Worm (Caenorhabditis elegans) whole organism, late embryonic: ENCODE measurements around the gene R09E10.5.

Source experiments
- C08G9.2 ChIP-seq: sonication (generic microtip); optimal IDR thresholded peaks from 2 replicates; lab custom pipeline; 2016; ENCODE audit warnings: mild to moderate bottlenecking, missing genetic modification characterization, moderate library complexity, missing compliant biosample characterization
- C38D4.7 ChIP-seq: fragments of 200-800 bp; sonication (Bioruptor generic); optimal IDR thresholded peaks from 2 replicates; lab custom pipeline; 2018; ENCODE audit warnings: mild to moderate bottlenecking, missing genetic modification characterization, moderate library complexity, missing compliant biosample characterization
- F13H6.1 ChIP-seq: sonication (generic microtip); optimal IDR thresholded peaks from 2 replicates; lab custom pipeline; 2016; ENCODE audit warnings: missing genetic modification characterization, missing compliant biosample characterization
- Y22D7AL.16 ChIP-seq: sonication (generic microtip); optimal IDR thresholded peaks from 2 replicates; lab custom pipeline; 2016; ENCODE audit warnings: missing genetic modification characterization, missing compliant biosample characterization
- ahr-1 ChIP-seq: sonication (generic microtip); optimal IDR thresholded peaks from 2 replicates; lab custom pipeline; 2016; ENCODE audit warnings: missing genetic modification characterization, missing compliant biosample characterization
- ama-1 ChIP-seq: fragments of 150-350 bp; optimal IDR thresholded peaks from 2 replicates; lab custom pipeline; 2014
- ceh-14 ChIP-seq: sonication (generic microtip); optimal IDR thresholded peaks from 2 replicates; lab custom pipeline; 2016; ENCODE audit warnings: missing genotype, missing genetic modification characterization, missing compliant biosample characterization
- ceh-18 ChIP-seq: sonication (generic microtip); optimal IDR thresholded peaks from 2 replicates; lab custom pipeline; 2016; ENCODE audit warnings: missing genetic modification characterization, missing compliant biosample characterization
- ceh-19 ChIP-seq: fragments of 200-800 bp; sonication (Bioruptor generic); optimal IDR thresholded peaks from 2 replicates; lab custom pipeline; 2018; ENCODE audit warnings: mild to moderate bottlenecking, missing genetic modification characterization, missing compliant biosample characterization
- ceh-2 ChIP-seq: sonication (generic microtip); optimal IDR thresholded peaks from 2 replicates; lab custom pipeline; 2016; ENCODE audit warnings: missing genotype, missing genetic modification characterization, missing compliant biosample characterization
- ceh-22 ChIP-seq: sonication (generic microtip); optimal IDR thresholded peaks from 2 replicates; lab custom pipeline; 2017; ENCODE audit warnings: missing biosample characterization, missing genetic modification characterization
- ceh-24 ChIP-seq: sonication (generic microtip); optimal IDR thresholded peaks from 2 replicates; lab custom pipeline; 2016; ENCODE audit warnings: mild to moderate bottlenecking, missing genetic modification characterization, missing compliant biosample characterization
- ceh-31 ChIP-seq: sonication (generic microtip); optimal IDR thresholded peaks from 2 replicates; lab custom pipeline; 2016; ENCODE audit warnings: missing genetic modification characterization, missing compliant biosample characterization
- ceh-45 ChIP-seq: fragments of 200-800 bp; sonication (Bioruptor generic); IDR thresholded peaks from 2 replicates; pipeline ENCODE4 v1.3.6; 2022; ENCODE audit warnings: missing genetic modification reagents, missing genetic modification characterization, missing compliant biosample characterization
- ceh-6 ChIP-seq: fragments of 200-800 bp; sonication (Bioruptor generic); optimal IDR thresholded peaks from 2 replicates; lab custom pipeline; 2018; ENCODE audit warnings: mild to moderate bottlenecking, missing genetic modification characterization, missing compliant biosample characterization
- ceh-9 ChIP-seq: sonication (generic microtip); optimal IDR thresholded peaks from 2 replicates; lab custom pipeline; 2016; ENCODE audit warnings: mild to moderate bottlenecking, missing genetic modification characterization, inconsistent platforms, missing compliant biosample characterization
- che-1 ChIP-seq: sonication (generic microtip); optimal IDR thresholded peaks from 2 replicates; lab custom pipeline; 2016; ENCODE audit warnings: mild to moderate bottlenecking, missing genetic modification characterization, missing compliant biosample characterization
- dmd-4 ChIP-seq: sonication (generic microtip); optimal IDR thresholded peaks from 2 replicates; lab custom pipeline; 2016; ENCODE audit warnings: borderline replicate concordance, missing genetic modification characterization, missing compliant biosample characterization
- dve-1 ChIP-seq: sonication (generic microtip); optimal IDR thresholded peaks from 2 replicates; lab custom pipeline; 2017; ENCODE audit warnings: antibody characterized with exemption, mild to moderate bottlenecking, missing genetic modification characterization, missing compliant biosample characterization
- elt-2 ChIP-seq: sonication (generic microtip); optimal IDR thresholded peaks from 2 replicates; lab custom pipeline; 2016; ENCODE audit warnings: missing genetic modification reagents, missing genetic modification characterization, missing compliant biosample characterization
- ets-4 ChIP-seq: sonication (generic microtip); optimal IDR thresholded peaks from 2 replicates; lab custom pipeline; 2016; ENCODE audit warnings: missing genetic modification characterization, missing compliant biosample characterization
- fax-1 ChIP-seq: sonication (generic microtip); optimal IDR thresholded peaks from 2 replicates; lab custom pipeline; 2016; ENCODE audit warnings: missing genotype, missing genetic modification characterization, missing compliant biosample characterization
- fkh-10 ChIP-seq: fragments of 150-350 bp; optimal IDR thresholded peaks from 2 replicates; lab custom pipeline; 2014; ENCODE audit warnings: missing biosample characterization, missing genetic modification reagents, missing genetic modification characterization
- fkh-6 ChIP-seq: sonication (generic microtip); optimal IDR thresholded peaks from 2 replicates; lab custom pipeline; 2016; ENCODE audit warnings: missing genetic modification characterization, missing compliant biosample characterization
- hlh-13 ChIP-seq: fragments of 200-800 bp; sonication (Bioruptor generic); optimal IDR thresholded peaks from 2 replicates; lab custom pipeline; 2018; ENCODE audit warnings: mild to moderate bottlenecking, missing genetic modification characterization, missing compliant biosample characterization
- hlh-15 ChIP-seq: sonication (generic microtip); optimal IDR thresholded peaks from 2 replicates; lab custom pipeline; 2016; ENCODE audit warnings: missing genetic modification characterization, missing compliant biosample characterization
- hlh-6 ChIP-seq: sonication (generic microtip); optimal IDR thresholded peaks from 2 replicates; lab custom pipeline; 2016; ENCODE audit warnings: missing genotype, missing genetic modification characterization, missing compliant biosample characterization
- hlh-8 ChIP-seq: sonication (generic microtip); optimal IDR thresholded peaks from 2 replicates; lab custom pipeline; 2016; ENCODE audit warnings: missing genotype, missing genetic modification characterization, missing compliant biosample characterization
- lim-6 ChIP-seq: sonication (generic microtip); optimal IDR thresholded peaks from 2 replicates; lab custom pipeline; 2016; ENCODE audit warnings: missing genetic modification characterization, missing compliant biosample characterization
- lin-11 ChIP-seq: fragments of 200-800 bp; sonication (Bioruptor generic); optimal IDR thresholded peaks from 2 replicates; lab custom pipeline; 2018; ENCODE audit warnings: mild to moderate bottlenecking, missing genetic modification characterization, missing compliant biosample characterization
- madf-2 ChIP-seq: sonication (generic microtip); optimal IDR thresholded peaks from 2 replicates; lab custom pipeline; 2017; ENCODE audit warnings: missing genetic modification characterization, missing compliant biosample characterization
- mec-3 ChIP-seq: sonication (generic microtip); optimal IDR thresholded peaks from 2 replicates; lab custom pipeline; 2016; ENCODE audit warnings: borderline replicate concordance, missing genetic modification characterization, missing compliant biosample characterization
- nfya-1 ChIP-seq: sonication (generic microtip); optimal IDR thresholded peaks from 2 replicates; lab custom pipeline; 2017; ENCODE audit warnings: missing genetic modification characterization, mild to moderate bottlenecking, missing compliant biosample characterization, antibody characterized with exemption, moderate library complexity
- nhr-232 ChIP-seq: sonication (generic microtip); optimal IDR thresholded peaks from 2 replicates; lab custom pipeline; 2016; ENCODE audit warnings: missing genetic modification characterization, missing compliant biosample characterization
- npax-4 ChIP-seq: sonication (generic microtip); optimal IDR thresholded peaks from 2 replicates; lab custom pipeline; 2016; ENCODE audit warnings: missing genetic modification characterization, missing compliant biosample characterization
- pag-3 ChIP-seq: sonication (generic microtip); optimal IDR thresholded peaks from 2 replicates; lab custom pipeline; 2016; ENCODE audit warnings: missing compliant biosample characterization, missing genetic modification characterization, borderline replicate concordance
- pha-4 ChIP-seq: fragments of 150-350 bp; optimal IDR thresholded peaks from 2 replicates; lab custom pipeline; 2018; ENCODE audit warnings: missing biosample characterization, missing genetic modification reagents, missing genetic modification characterization
- pqm-1 ChIP-seq: sonication (generic microtip); optimal IDR thresholded peaks from 2 replicates; lab custom pipeline; 2016; ENCODE audit warnings: missing genetic modification characterization, missing compliant biosample characterization
- pros-1 ChIP-seq: fragments of 150-350 bp; optimal IDR thresholded peaks from 2 replicates; lab custom pipeline; 2014; ENCODE audit warnings: missing biosample characterization, missing genetic modification reagents, missing genetic modification characterization
- ref-2 ChIP-seq: sonication (generic microtip); optimal IDR thresholded peaks from 2 replicates; lab custom pipeline; 2016; ENCODE audit warnings: missing genetic modification characterization, missing compliant biosample characterization
- rnt-1 ChIP-seq: sonication (generic microtip); optimal IDR thresholded peaks from 2 replicates; lab custom pipeline; 2016; ENCODE audit warnings: missing genetic modification characterization, missing compliant biosample characterization
- sox-2 ChIP-seq: fragments of 200-800 bp; sonication (Bioruptor generic); IDR thresholded peaks from 2 replicates; pipeline ENCODE4 v1.3.6; 2022; ENCODE audit warnings: missing genetic modification reagents, missing genetic modification characterization, missing compliant biosample characterization
- sox-4 ChIP-seq: sonication (generic microtip); optimal IDR thresholded peaks from 2 replicates; lab custom pipeline; 2017; ENCODE audit warnings: mild to moderate bottlenecking, missing genetic modification characterization, inconsistent platforms, missing compliant biosample characterization
- syd-9 ChIP-seq: sonication (generic microtip); optimal IDR thresholded peaks from 2 replicates; lab custom pipeline; 2016; ENCODE audit warnings: mild to moderate bottlenecking, missing genetic modification characterization, moderate library complexity, missing compliant biosample characterization
- unc-3 ChIP-seq, 2 experiments: fragments of 200-800 bp in 1 of 2; sonication (Bioruptor generic) in 1 of 2; sonication (generic microtip) in 1 of 2; conservative IDR thresholded peaks in 1 of 2; optimal IDR thresholded peaks in 1 of 2; 2 replicates each; pipeline versions ENCODE4 v1.3.6 to Lab custom; 2016 to 2022; ENCODE audit warnings: missing compliant biosample characterization in 2 of 2, missing genetic modification characterization in 2 of 2, missing genetic modification reagents in 1 of 2
- unc-42 ChIP-seq: sonication (generic microtip); optimal IDR thresholded peaks from 2 replicates; lab custom pipeline; 2016; ENCODE audit warnings: missing genotype, missing genetic modification characterization, missing compliant biosample characterization
- unc-55 ChIP-seq: sonication (generic microtip); optimal IDR thresholded peaks from 2 replicates; lab custom pipeline; 2017; ENCODE audit warnings: missing biosample characterization, missing genetic modification reagents, missing genetic modification characterization
- zip-5 ChIP-seq: sonication (generic microtip); optimal IDR thresholded peaks from 2 replicates; lab custom pipeline; 2016; ENCODE audit warnings: missing genetic modification characterization, missing compliant biosample characterization
- ztf-16 ChIP-seq: sonication (generic microtip); optimal IDR thresholded peaks from 2 replicates; lab custom pipeline; 2017; ENCODE audit warnings: missing genetic modification characterization, missing compliant biosample characterization

R09E10.5 gene

ce11 chrIV:10344621-10345020, 42.5 kb upstream of the R09E10.5 start (continued):
- no peak for TF ChIP-seq ref-2
- TF ChIP-seq lim-6 (tag; lab: Kevin White, UChicago), result no peak
- TF ChIP-seq pros-1 (tag; lab: Kevin White, UChicago), result no peak
- TF ChIP-seq F13H6.1 (tag; lab: Kevin White, UChicago), result peak; percentile 43
- no peak for TF ChIP-seq syd-9 (tag; lab: Kevin White, UChicago)
- no peak for TF ChIP-seq nhr-232 (tag; lab: Kevin White, UChicago)
- peak; percentile 12 for TF ChIP-seq hlh-6 (tag; lab: Kevin White, UChicago)
- no peak for TF ChIP-seq dmd-4 (tag; lab: Kevin White, UChicago)
- TF ChIP-seq mec-3 (tag; lab: Kevin White, UChicago), result no peak
- TF ChIP-seq dve-1 (tag; lab: Kevin White, UChicago), result no peak
- peak; percentile 51 for TF ChIP-seq fax-1 (tag; lab: Kevin White, UChicago)
- no peak for TF ChIP-seq Y22D7AL.16 (tag; lab: Kevin White, UChicago)
- TF ChIP-seq hlh-15 (tag; lab: Kevin White, UChicago), result no peak
- no peak for TF ChIP-seq madf-2 (tag; lab: Kevin White, UChicago)
- TF ChIP-seq fkh-6 (tag; lab: Kevin White, UChicago), result no peak
- no peak for TF ChIP-seq sox-4
- TF ChIP-seq pqm-1, result no peak
- TF ChIP-seq hlh-13, result no peak
- TF ChIP-seq ceh-6 (GFP tag; lab: Kevin White, UChicago), result no peak
- TF ChIP-seq ahr-1 (tag; lab: Kevin White, UChicago), result no peak

- TF ChIP-seq unc-42 (tag; lab: Kevin White, UChicago) (no peak), lin-11 (tag; lab: Kevin White, UChicago) (no peak), pqm-1 (no peak), dve-1 (tag; lab: Kevin White, UChicago) (peak; percentile 61), madf-2 (tag; lab: Kevin White, UChicago) (no peak), Y22D7AL.16 (tag; lab: Kevin White, UChicago) (no peak), unc-55 (GFP tag; lab: Kevin White, UChicago) (peak; percentile 57), hlh-15 (tag; lab: Kevin White, UChicago) (no peak), ceh-6 (GFP tag; lab: Kevin White, UChicago) (no peak), fkh-6 (tag; lab: Kevin White, UChicago) (no peak), ceh-24 (tag; lab: Kevin White, UChicago) (no peak), ama-1 (lab: Kevin White, UChicago) (no peak), sox-2 (GFP tag; lab: Robert Waterston, UW) (no peak), dmd-4 (tag; lab: Kevin White, UChicago) (no peak), fkh-10 (GFP tag; lab: Kevin White, UChicago) (no peak), che-1 (tag; lab: Kevin White, UChicago) (no peak), rnt-1 (tag; lab: Kevin White, UChicago) (no peak), unc-3 (GFP tag; conservative IDR thresholded peaks at IDR 0.05; lab: Robert Waterston, UW) (no peak), unc-3 (tag; optimal IDR thresholded peaks at IDR 0.05; lab: Kevin White, UChicago) (no peak), hlh-6 (tag; lab: Kevin White, UChicago) (no peak), fax-1 (tag; lab: Kevin White, UChicago) (no peak), syd-9 (tag; lab: Kevin White, UChicago) (no peak), pha-4 (tag; lab: Kevin White, UChicago) (no peak), mec-3 (tag; lab: Kevin White, UChicago) (no peak), npax-4 (tag; lab: Kevin White, UChicago) (no peak), sox-4 (no peak), ets-4 (no peak), ceh-31 (tag; lab: Kevin White, UChicago) (no peak), pros-1 (tag; lab: Kevin White, UChicago) (peak; percentile 49), ceh-18 (tag; lab: Kevin White, UChicago) (peak; percentile 13), pag-3 (tag; lab: Kevin White, UChicago) (no peak), elt-2 (tag; lab: Kevin White, UChicago) (peak; percentile 59), C38D4.7 (GFP tag; lab: Kevin White, UChicago) (no peak), ztf-16 (no peak), ceh-9 (tag; lab: Kevin White, UChicago) (no peak), nfya-1 (tag; lab: Kevin White, UChicago) (no peak), zip-5 (no peak), ceh-45 (GFP tag; lab: Robert Waterston, UW) (no peak), lim-6 (tag; lab: Kevin White, UChicago) (no peak), ceh-2 (no peak), ceh-14 (tag; lab: Kevin White, UChicago) (no peak), ceh-22 (tag; lab: Kevin White, UChicago) (peak; percentile 6), nhr-232 (tag; lab: Kevin White, UChicago) (no peak), C08G9.2 (tag; lab: Kevin White, UChicago) (no peak), ceh-19 (GFP tag; lab: Kevin White, UChicago) (no peak), hlh-8 (no peak)
Measured at ce11 chrIV:10342361-10342706, 40.2 kb upstream of the R09E10.5 start.
